Comparison of ENCODE assay signal across 3 fruit fly cellular contexts in genomic region chr3R:29716782-29717317, dm6.
TF ChIP-seq lines count a peak whose summit lies in the region.

TSS of gene Obp99b (minus strand) at chr3R:29716896.

TF ChIP-seq in whole organism, embryonic, 481 proteins besides CTCF, POLR2A, EP300 and RAD21 (continued from another document and continues in another):
- no peak for TF ChIP-seq pho (GFP tag; optimal IDR thresholded peaks at IDR 0.05; lab: Kevin White, UChicago)
- peak; percentile 23 for TF ChIP-seq crc (GFP tag; optimal IDR thresholded peaks at IDR 0.05; lab: Kevin White, UChicago)
- peak; percentile 33 for TF ChIP-seq tup (GFP tag; optimal IDR thresholded peaks at IDR 0.05; lab: Kevin White, UChicago)
- TF ChIP-seq CG12104 (GFP tag; optimal IDR thresholded peaks at IDR 0.05; lab: Kevin White, UChicago), result peak; percentile 63
- TF ChIP-seq CG1832 (GFP tag; optimal IDR thresholded peaks at IDR 0.05; lab: Kevin White, UChicago), result no peak
- no peak for TF ChIP-seq CG42726 (GFP tag; IDR thresholded peaks at IDR 0.05; lab: Robert Waterston, UW; ENCODE audit: partially characterized antibody)
- peak; percentile 50 for TF ChIP-seq CG9876 (GFP tag; optimal IDR thresholded peaks at IDR 0.05; lab: Kevin White, UChicago)
- no peak for TF ChIP-seq CG6683 (GFP tag; optimal IDR thresholded peaks at IDR 0.05; lab: Kevin White, UChicago)
- TF ChIP-seq fd102C (GFP tag; optimal IDR thresholded peaks at IDR 0.05; lab: Kevin White, UChicago), result peak; percentile 73
- peak; percentile 9 for TF ChIP-seq Sry-δ (GFP tag; optimal IDR thresholded peaks at IDR 0.05; lab: Kevin White, UChicago)
- TF ChIP-seq Atf6 (GFP tag; IDR thresholded peaks at IDR 0.05; lab: Robert Waterston, UW), result peak; percentile 50; the same call in 1 of the 2 replicates
- TF ChIP-seq so (GFP tag; IDR thresholded peaks at IDR 0.05; lab: Robert Waterston, UW), result peak; percentile 57; the same call in 2 of the 3 replicates
- TF ChIP-seq CG3407 (GFP tag; optimal IDR thresholded peaks at IDR 0.05; lab: Kevin White, UChicago), result peak; percentile 76
- peak; percentile 84; the same call in 2 of the 3 replicates for TF ChIP-seq ase (GFP tag; IDR thresholded peaks at IDR 0.05; lab: Robert Waterston, UW)
- TF ChIP-seq nerfin-1 (tag; optimal IDR thresholded peaks at IDR 0.05; lab: Kevin White, UChicago), result peak; percentile 51
- TF ChIP-seq Deaf1 (tag; optimal IDR thresholded peaks at IDR 0.05; lab: Kevin White, UChicago), result no peak
- TF ChIP-seq Antp (GFP tag; optimal IDR thresholded peaks at IDR 0.05; lab: Kevin White, UChicago), result peak; percentile 84
- peak; percentile 86 for TF ChIP-seq wek (GFP tag; optimal IDR thresholded peaks at IDR 0.05; lab: Kevin White, UChicago)
- TF ChIP-seq CG15601 (tag; optimal IDR thresholded peaks at IDR 0.05; lab: Kevin White, UChicago), result peak; percentile 62
- peak; percentile 23 for TF ChIP-seq Usf (GFP tag; optimal IDR thresholded peaks at IDR 0.05; lab: Kevin White, UChicago)
- TF ChIP-seq CG4424 (GFP tag; optimal IDR thresholded peaks at IDR 0.05; lab: Kevin White, UChicago), result peak; percentile 87
- TF ChIP-seq CG14860 (GFP tag; IDR thresholded peaks at IDR 0.05; lab: Robert Waterston, UW; ENCODE audit: partially characterized antibody), result no peak
- peak; percentile 87 for TF ChIP-seq CG11247 (GFP tag; IDR thresholded peaks at IDR 0.05; lab: Robert Waterston, UW)
- TF ChIP-seq tgo (GFP tag; IDR thresholded peaks at IDR 0.05; lab: Robert Waterston, UW), result peak; percentile 68
- peak; percentile 29; the same call in 1 of the 3 replicates for TF ChIP-seq row (GFP tag; IDR thresholded peaks at IDR 0.05; lab: Robert Waterston, UW)
- TF ChIP-seq E2f2 (GFP tag; IDR thresholded peaks at IDR 0.05; lab: Robert Waterston, UW), result peak; percentile 40; the same call in 1 of the 2 replicates
- peak; percentile 63 for TF ChIP-seq gsb (GFP tag; IDR thresholded peaks at IDR 0.05; lab: Robert Waterston, UW)
- peak; percentile 91 for TF ChIP-seq CG1603 (tag; optimal IDR thresholded peaks at IDR 0.05; lab: Kevin White, UChicago)
- peak; percentile 67 for TF ChIP-seq gsb-n (tag; optimal IDR thresholded peaks at IDR 0.05; lab: Kevin White, UChicago)
- peak; percentile 82 for TF ChIP-seq Side (GFP tag; optimal IDR thresholded peaks at IDR 0.05; lab: Kevin White, UChicago)
- TF ChIP-seq B-H2 (GFP tag; optimal IDR thresholded peaks at IDR 0.05; lab: Kevin White, UChicago), result peak; percentile 27
- peak; percentile 44 for TF ChIP-seq CG8290 (GFP tag; optimal IDR thresholded peaks at IDR 0.05; lab: Kevin White, UChicago)
- peak; percentile 73 to 87 for TF ChIP-seq CG8290 (tag; optimal IDR thresholded peaks at IDR 0.05; lab: Kevin White, UChicago)
- peak; percentile 70 for TF ChIP-seq CG11085 (GFP tag; IDR thresholded peaks at IDR 0.05; lab: Robert Waterston, UW)
- no peak; the same call in 1 of the 2 replicates for TF ChIP-seq ham (GFP tag; IDR thresholded peaks at IDR 0.05; lab: Robert Waterston, UW)
- no peak for TF ChIP-seq pan (optimal IDR thresholded peaks at IDR 0.05; lab: Kevin White, UChicago)
- peak in 1 of 2 experiments; percentile 84 for TF ChIP-seq pan (GFP tag; optimal IDR thresholded peaks at IDR 0.05 in 1 of 2, IDR thresholded peaks at IDR 0.05 in 1 of 2)
- TF ChIP-seq tna (GFP tag; IDR thresholded peaks at IDR 0.05; lab: Robert Waterston, UW; ENCODE audit: partially characterized antibody), result no peak
- peak; percentile 70 for TF ChIP-seq Oli (tag; optimal IDR thresholded peaks at IDR 0.05; lab: Kevin White, UChicago)
- TF ChIP-seq CG31224 (GFP tag; IDR thresholded peaks at IDR 0.05; lab: Robert Waterston, UW), result peak; percentile 58; the same call in 1 of the 2 replicates
- no peak for TF ChIP-seq sc (optimal IDR thresholded peaks at IDR 0.05; lab: Kevin White, UChicago)
- TF ChIP-seq sc (GFP tag; optimal IDR thresholded peaks at IDR 0.05; lab: Kevin White, UChicago), result peak; percentile 80

TF ChIP-seq in whole organism, prepupa, 60 proteins besides CTCF, POLR2A, EP300 and RAD21 (continued from another document):
- TF ChIP-seq CG10669 (GFP tag; optimal IDR thresholded peaks at IDR 0.05; lab: Kevin White, UChicago) (peak; percentile 68), CG8319 (GFP tag; optimal IDR thresholded peaks at IDR 0.05; lab: Kevin White, UChicago) (peak; percentile 60), CG11762 (GFP tag; optimal IDR thresholded peaks at IDR 0.05; lab: Kevin White, UChicago; ENCODE audit: insufficient read depth) (peak; percentile 37), ss (GFP tag; optimal IDR thresholded peaks at IDR 0.05; lab: Kevin White, UChicago) (peak; percentile 51 to 80), CG31627 (GFP tag; optimal IDR thresholded peaks at IDR 0.05; lab: Kevin White, UChicago) (peak; percentile 58), Ets21C (GFP tag; optimal IDR thresholded peaks at IDR 0.05; lab: Kevin White, UChicago) (no peak), fkh (GFP tag; optimal IDR thresholded peaks at IDR 0.05; lab: Kevin White, UChicago) (peak; percentile 43), cyc (GFP tag; optimal IDR thresholded peaks at IDR 0.05; lab: Kevin White, UChicago) (peak; percentile 61), CG6163 (GFP tag; IDR thresholded peaks at IDR 0.05; lab: Robert Waterston, UW) (peak; percentile 80), esn (GFP tag; optimal IDR thresholded peaks at IDR 0.05; lab: Kevin White, UChicago) (peak; percentile 69), Sox102F (GFP tag; optimal IDR thresholded peaks at IDR 0.05; lab: Kevin White, UChicago) (peak; percentile 41), Blimp-1 (GFP tag; optimal IDR thresholded peaks at IDR 0.05; lab: Kevin White, UChicago) (no peak), OdsH (GFP tag; optimal IDR thresholded peaks at IDR 0.05; lab: Kevin White, UChicago) (peak; percentile 79), CG1621 (tag; optimal IDR thresholded peaks at IDR 0.05; lab: Kevin White, UChicago) (peak; percentile 68), Smox (GFP tag; optimal IDR thresholded peaks at IDR 0.05; lab: Kevin White, UChicago) (peak; percentile 39), Hr38 (GFP tag; optimal IDR thresholded peaks at IDR 0.05; lab: Kevin White, UChicago) (no peak), CG3919 (GFP tag; optimal IDR thresholded peaks at IDR 0.05; lab: Kevin White, UChicago) (peak; percentile 91), CG3032 (tag; optimal IDR thresholded peaks at IDR 0.05; lab: Kevin White, UChicago) (peak; percentile 55), Eip75B (GFP tag; optimal IDR thresholded peaks at IDR 0.05; lab: Kevin White, UChicago) (peak; percentile 78), Hr4 (GFP tag; optimal IDR thresholded peaks at IDR 0.05; lab: Kevin White, UChicago) (peak; percentile 74), CG10631 (GFP tag; optimal IDR thresholded peaks at IDR 0.05; lab: Kevin White, UChicago) (no peak), dac (GFP tag; optimal IDR thresholded peaks at IDR 0.05; lab: Kevin White, UChicago) (peak; percentile 86), CG6276 (GFP tag; optimal IDR thresholded peaks at IDR 0.05; lab: Kevin White, UChicago) (peak; percentile 48), CG6792 (GFP tag; optimal IDR thresholded peaks at IDR 0.05; lab: Kevin White, UChicago) (peak; percentile 44), CG15336 (GFP tag; IDR thresholded peaks at IDR 0.05; lab: Robert Waterston, UW) (peak; percentile 50), pdm3 (GFP tag; optimal IDR thresholded peaks at IDR 0.05; lab: Kevin White, UChicago) (peak; percentile 79), Eip78C (GFP tag; lab: Kevin White, UChicago) (peak; percentile 91), fd59A (GFP tag; optimal IDR thresholded peaks at IDR 0.05; lab: Kevin White, UChicago) (peak; percentile 68), spab (GFP tag; optimal IDR thresholded peaks at IDR 0.05; lab: Kevin White, UChicago) (peak; percentile 53), vri (GFP tag; optimal IDR thresholded peaks at IDR 0.05; lab: Kevin White, UChicago) (peak; percentile 53), CG16779 (tag; optimal IDR thresholded peaks at IDR 0.05; lab: Kevin White, UChicago) (peak; percentile 46), CG9139 (GFP tag; optimal IDR thresholded peaks at IDR 0.05; lab: Kevin White, UChicago) (peak; percentile 48), CG34406 (GFP tag; optimal IDR thresholded peaks at IDR 0.05; lab: Kevin White, UChicago) (peak; percentile 45), salr (GFP tag; optimal IDR thresholded peaks at IDR 0.05; lab: Kevin White, UChicago) (peak in 1 of 2 experiments; percentile 74), CG32006 (GFP tag; optimal IDR thresholded peaks at IDR 0.05; lab: Kevin White, UChicago) (peak; percentile 60), svp (GFP tag; lab: Kevin White, UChicago) (peak; percentile 100), Met (GFP tag; optimal IDR thresholded peaks at IDR 0.05; lab: Kevin White, UChicago) (peak; percentile 77), topi (GFP tag; optimal IDR thresholded peaks at IDR 0.05; lab: Kevin White, UChicago) (peak; percentile 66), lz (GFP tag; optimal IDR thresholded peaks at IDR 0.05; lab: Kevin White, UChicago) (peak; percentile 63), fd85E (GFP tag; optimal IDR thresholded peaks at IDR 0.05; lab: Kevin White, UChicago) (no peak), Sox14 (GFP tag; optimal IDR thresholded peaks at IDR 0.05; lab: Kevin White, UChicago) (peak; percentile 72), acj6 (GFP tag; optimal IDR thresholded peaks at IDR 0.05; lab: Kevin White, UChicago) (peak; percentile 78)
TF ChIP-seq in whole organism, prepupa: peak in this region for 52.

TF ChIP-seq in whole organism, pupa, 21 proteins besides CTCF, POLR2A, EP300 and RAD21 (continued from another document):
- peak; percentile 24 for TF ChIP-seq Pif1B (GFP tag; optimal IDR thresholded peaks at IDR 0.05; lab: Kevin White, UChicago)
- peak; percentile 48 for TF ChIP-seq CG8159 (tag; optimal IDR thresholded peaks at IDR 0.05; lab: Kevin White, UChicago)
